Worm (Caenorhabditis elegans): Measurements from ENCODE around the gene F18C5.5.

Gene F18C5.5

DNA sequence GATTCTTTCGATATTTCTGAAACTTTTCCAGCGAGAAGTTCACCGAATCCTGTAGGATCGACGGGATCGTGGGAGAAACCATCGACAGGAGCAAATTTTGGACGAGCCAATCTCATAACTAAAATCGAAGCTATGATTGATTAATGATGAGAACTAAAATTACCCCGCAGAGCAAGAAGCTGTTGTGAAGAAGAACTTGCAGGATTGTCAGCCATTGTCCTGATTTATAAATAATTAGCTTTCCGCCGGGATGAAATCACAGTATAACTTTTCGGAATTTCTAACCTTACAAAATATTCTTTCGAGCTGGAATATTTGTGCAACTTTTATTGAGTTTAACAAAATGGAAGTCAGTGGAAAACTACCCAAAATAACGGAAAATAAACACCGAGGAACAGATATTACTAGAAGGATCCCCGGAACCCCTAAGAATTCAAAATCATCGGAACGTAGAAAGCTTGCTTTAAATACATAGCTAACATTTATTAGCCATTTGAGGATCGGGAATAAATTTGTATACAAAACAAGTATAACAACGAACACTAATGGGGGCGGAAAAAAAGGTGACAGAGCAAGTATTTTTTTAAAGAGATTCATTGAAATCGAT is 20.8 kb upstream of the F18C5.5 start, which contains the start of gene C56C10.7:
C56C10.7 (minus strand) TSS at position 312 of the 607 bp plus-strand sequence.
- no peak for TF ChIP-seq unc-62 (GFP tag; optimal IDR thresholded peaks at IDR 0.05)

DNA sequence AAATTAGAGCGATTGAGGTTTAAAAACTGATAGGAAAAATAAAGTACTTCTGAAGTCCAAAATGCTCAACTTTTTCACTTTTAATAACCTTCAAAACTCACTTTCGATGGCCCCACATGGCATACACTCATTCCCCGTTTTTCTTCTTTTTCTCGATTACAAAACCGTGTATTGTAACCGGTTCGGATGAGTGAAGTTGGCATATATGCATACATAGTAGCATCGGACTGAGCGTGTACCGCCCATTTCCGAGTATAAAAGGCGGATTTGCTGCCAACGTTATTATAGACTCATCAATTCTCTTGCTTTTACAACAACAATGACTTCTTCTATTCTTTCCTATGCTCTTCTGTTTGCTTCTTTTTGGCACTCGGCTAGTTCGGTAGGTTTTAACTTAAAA is 16.2 kb upstream of the F18C5.5 start, which contains the start of gene C56C10.4:
C56C10.4 (plus strand) TSS at position 301 of the 400 bp plus-strand sequence.
- TF ChIP-seq unc-62 (GFP tag; optimal IDR thresholded peaks at IDR 0.05): no peak

DNA sequence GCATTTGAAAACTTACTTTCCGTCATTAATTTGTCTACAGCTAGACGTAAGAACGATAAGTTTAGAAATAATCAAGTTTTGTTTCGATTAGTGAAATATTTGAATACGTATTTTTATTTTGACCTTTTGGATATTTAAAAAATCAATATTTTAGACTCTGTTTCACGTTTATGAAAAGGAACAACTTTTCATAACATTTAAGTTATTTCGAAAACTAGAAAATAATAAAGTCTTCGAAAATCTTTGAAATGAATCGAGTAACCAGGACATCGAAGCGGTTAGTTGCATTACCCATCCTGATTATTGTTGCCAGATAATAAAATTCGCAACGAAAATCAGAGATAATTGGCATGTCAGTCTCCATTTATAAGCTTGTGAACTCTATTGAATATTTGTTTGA is 14.7 kb upstream of the F18C5.5 start, which contains the start of gene C56C10.6:
C56C10.6 (minus strand) TSS at position 101 of the 400 bp plus-strand sequence.
- no peak for TF ChIP-seq unc-62 (GFP tag; optimal IDR thresholded peaks at IDR 0.05)

DNA sequence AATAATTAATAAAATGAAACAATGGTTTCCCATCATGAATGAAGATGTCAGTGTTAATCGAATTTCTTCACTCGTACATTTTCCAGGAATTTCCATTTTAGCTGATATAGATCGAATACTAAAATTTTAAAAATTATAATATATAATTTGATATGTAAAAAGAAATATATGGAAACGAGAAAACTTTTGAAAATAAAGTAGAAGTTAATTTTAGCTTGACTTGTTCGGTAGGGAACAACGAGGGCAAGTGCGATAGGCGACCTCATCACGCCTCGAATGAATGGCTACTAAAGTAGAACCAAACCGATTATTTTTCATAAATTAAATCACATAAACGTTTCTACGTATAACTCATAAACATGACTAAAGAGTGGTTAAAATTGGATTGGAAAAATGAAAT is 11.8 kb upstream of the F18C5.5 start, which contains the start of gene sra-31:
sra-31 (minus strand) TSS at position 101 of the 400 bp plus-strand sequence.
- no peak for TF ChIP-seq unc-62 (GFP tag; optimal IDR thresholded peaks at IDR 0.05)

DNA sequence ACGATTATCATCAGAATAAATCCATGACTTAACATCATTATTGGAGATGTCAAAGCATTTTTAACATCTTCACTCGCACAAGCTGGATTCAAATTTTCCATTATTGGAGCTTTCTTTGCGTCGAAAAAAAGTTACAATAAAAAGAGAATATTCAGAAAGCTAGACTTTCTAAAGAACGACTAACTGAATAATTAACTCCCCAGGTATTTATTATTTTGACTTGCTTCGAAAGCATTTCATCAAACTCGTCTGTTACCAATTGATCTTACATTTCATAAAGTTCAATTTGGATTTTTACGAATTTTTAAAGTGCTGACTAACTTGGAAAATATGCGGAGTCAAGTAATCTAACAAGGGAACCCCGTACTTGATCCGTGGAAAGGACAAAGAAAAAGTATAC is 9.1 kb upstream of the F18C5.5 start, which contains the start of gene sra-29:
sra-29 (minus strand) TSS at position 101 of the 400 bp plus-strand sequence.
- TF ChIP-seq unc-62 (GFP tag; optimal IDR thresholded peaks at IDR 0.05): no peak

DNA sequence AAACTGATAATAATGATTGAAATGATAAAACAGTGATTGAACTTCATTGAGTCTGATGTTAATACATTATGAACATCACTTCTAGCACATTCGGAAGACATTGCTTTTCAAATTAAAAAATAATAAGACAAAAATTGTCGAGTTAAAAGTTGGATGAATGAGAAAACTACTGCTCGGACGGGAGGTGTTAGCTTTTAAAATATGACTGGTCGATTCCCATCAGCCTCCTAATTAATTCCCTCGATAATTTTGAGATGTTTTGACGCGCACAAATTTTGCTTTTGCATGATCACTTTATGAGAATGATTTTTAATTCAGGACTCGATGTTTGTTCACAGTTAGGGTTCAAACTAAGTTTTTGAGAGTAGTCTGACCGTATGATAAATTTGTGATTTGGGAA is 7.1 kb upstream of the F18C5.5 start, which contains the start of gene sra-28:
sra-28 (minus strand) TSS at position 101 of the 400 bp plus-strand sequence.
- no peak for TF ChIP-seq unc-62 (GFP tag; optimal IDR thresholded peaks at IDR 0.05)

DNA sequence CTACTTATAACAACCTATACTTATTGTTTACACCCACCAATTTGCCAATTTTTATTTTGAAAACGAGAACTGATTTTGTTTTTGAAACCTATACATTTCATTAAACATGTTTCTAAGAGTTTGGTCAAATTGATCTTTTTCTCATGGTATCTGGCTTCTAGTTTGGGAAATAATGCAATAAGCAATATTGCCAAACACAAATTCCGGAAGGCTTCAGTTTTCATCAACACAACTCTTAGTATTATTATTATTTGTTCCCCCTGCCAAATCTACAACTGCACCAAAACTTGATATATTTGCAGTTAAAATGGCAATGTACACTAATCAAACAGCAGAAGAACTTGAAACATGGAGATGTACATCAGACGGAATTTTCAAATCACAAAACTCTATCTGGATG is 2.2 kb upstream of the F18C5.5 start, which contains the start of gene sra-27:
sra-27 (plus strand) TSS at position 301 of the 400 bp plus-strand sequence.
- no peak for TF ChIP-seq unc-62 (GFP tag; optimal IDR thresholded peaks at IDR 0.05)

DNA sequence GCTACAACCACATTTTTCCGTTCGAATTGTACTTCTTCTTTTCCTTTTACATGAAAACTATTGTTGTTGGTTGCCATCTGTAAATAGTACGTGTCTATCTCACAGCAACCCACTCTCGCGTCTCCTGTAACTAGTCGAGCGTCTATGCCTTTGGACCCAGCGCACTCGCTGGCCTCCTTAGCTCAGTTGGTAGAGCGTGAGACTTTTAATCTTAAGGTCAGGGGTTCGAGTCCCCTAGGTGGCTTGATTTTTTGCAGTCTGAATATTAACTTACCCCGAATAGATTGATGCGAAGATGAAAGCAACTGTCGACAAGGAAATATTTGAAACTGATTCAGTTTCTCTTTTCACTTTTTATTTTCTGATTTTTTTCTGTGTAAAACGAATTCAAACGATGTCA is 1.5 kb downstream of the F18C5.5 start, which contains the start of gene mpz-3:
mpz-3 (minus strand) TSS at position 320 of the 400 bp plus-strand sequence.
- TF ChIP-seq unc-62 (GFP tag; optimal IDR thresholded peaks at IDR 0.05): no peak

DNA sequence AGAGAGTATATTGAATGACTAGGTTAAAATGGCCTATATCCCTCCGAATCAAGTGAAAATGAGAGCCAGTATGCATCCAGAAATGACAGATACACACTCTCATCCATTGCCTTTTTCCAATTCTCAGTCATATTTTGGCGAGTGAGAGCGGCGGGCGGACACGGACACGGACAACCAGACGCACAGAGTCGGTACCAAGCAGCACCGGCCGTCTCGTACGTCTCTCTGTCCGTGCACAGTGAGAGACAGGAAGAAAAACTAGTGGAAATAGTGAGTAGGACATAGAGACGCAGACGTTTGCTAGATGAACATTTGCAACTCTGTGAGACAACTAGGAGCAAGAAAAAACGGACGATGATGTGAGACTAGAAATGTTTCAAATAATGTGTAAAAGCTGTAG is 3.3 kb downstream of the F18C5.5 start:
- no peak for TF ChIP-seq unc-62 (GFP tag; optimal IDR thresholded peaks at IDR 0.05)

DNA sequence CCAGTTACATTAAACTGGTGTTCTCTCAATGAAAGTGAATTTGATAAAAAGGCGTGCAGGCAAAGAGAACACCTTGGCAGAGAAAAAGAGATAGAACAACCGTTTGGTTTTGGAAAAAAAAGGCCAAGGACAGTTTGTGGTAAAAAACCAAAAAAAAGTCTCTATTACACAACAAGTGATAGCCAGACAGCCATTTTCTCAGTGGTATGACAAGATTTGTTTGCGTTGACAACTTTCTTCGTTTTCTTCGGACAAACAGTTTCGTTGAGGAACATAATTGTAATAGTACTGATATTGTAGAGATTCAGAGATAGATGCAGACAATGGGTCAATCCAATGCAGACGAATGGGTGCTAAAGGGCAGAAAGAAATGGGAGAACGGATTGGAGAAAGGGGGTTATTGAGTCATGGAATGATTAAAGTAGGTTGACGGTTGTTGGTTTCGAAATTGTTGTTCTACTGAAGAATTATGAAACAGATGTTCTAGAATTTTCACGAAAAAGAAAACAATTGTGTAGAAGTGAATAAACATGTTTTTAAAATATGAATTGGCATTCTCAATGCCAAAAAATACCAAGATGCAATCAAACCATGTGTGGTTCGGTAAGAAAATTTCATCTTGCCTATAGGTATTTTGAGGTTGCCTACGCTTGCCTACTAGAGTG is 4.2 kb downstream of the F18C5.5 start:
- TF ChIP-seq unc-62 (GFP tag; optimal IDR thresholded peaks at IDR 0.05): no peak

DNA sequence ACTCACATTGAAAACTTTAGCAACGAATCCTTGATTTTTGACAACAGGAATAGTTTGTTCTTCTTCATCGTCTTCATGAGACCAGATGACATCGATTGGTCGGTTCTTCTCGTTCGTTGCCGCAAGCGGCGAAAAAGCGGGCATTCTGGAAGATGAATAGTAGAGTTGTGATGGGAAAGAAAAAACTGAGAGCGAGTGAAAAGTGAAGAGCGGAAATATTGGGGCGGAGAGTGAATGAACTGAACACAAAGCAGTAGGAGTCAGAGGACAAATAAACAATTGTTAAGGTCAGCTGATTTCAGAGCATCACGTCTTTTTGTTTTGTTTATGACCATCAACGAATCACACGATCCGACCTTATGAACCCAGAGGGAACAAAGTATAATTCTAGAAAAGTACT is 5.2 kb downstream of the F18C5.5 start, which contains the start of gene F18C5.10:
F18C5.10 (minus strand) TSS at position 145 of the 400 bp plus-strand sequence.
- no peak for TF ChIP-seq unc-62 (GFP tag; optimal IDR thresholded peaks at IDR 0.05)

DNA sequence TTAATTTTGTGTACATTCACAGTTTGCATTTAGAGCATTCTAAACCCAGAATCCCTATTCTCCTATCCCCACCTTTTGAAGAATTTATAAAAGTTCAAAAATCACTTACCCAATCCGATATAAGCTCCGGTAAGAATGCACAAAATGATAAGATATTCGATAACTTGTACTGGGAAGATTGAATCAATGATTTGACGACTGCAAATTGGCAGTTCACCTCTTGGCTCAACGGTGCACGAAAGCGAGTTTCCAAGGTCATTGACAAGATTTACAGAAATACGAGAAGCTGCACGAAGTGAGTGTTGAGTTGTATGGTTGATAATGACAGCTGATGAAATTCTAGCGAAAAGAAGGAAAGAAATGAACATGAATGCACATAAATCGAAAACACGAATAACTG is 6.2 kb downstream of the F18C5.5 start:
- no peak for TF ChIP-seq unc-62 (GFP tag; optimal IDR thresholded peaks at IDR 0.05)

DNA sequence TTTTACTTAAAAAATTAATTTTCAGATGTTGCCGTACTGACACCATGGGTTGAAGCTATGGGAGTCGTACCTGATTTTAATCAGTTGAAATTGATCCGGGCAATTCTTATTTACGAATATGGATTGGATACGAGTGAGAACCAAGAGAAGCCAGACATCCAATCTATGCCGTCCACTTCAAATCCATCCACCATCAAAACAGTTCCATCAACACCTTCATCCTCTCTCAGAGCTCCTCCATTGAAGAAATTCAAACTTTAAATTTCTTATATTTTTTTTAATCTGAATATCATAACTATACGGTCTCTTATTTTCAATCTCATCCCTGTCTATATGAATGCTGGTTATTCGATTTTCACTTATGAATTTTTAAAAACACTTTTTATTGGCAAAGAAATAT is 7.6 kb downstream of the F18C5.5 start:
- no peak for TF ChIP-seq unc-62 (GFP tag; optimal IDR thresholded peaks at IDR 0.05)

DNA sequence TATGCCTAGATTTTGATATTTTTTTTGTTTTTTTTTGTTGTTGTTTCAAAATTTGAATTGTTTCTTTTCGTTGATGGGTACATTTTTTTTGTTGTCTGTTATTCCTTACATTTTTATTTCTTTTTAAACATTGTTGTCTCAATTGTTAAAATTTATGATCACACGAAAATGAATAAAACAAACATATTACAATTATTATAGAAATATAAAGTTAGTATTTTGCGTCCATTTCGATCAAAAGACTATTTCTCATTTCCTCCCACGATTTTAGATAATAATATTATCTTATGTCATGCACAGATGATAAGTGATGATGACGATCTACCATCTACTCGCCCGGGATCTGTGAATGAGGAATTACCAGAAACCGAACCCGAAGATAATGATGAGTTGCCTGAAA is 11.9 kb downstream of the F18C5.5 start, which contains the start of gene wrn-1:
wrn-1 (plus strand) TSS at position 301 of the 400 bp plus-strand sequence.
- no peak for TF ChIP-seq unc-62 (GFP tag; optimal IDR thresholded peaks at IDR 0.05)

DNA sequence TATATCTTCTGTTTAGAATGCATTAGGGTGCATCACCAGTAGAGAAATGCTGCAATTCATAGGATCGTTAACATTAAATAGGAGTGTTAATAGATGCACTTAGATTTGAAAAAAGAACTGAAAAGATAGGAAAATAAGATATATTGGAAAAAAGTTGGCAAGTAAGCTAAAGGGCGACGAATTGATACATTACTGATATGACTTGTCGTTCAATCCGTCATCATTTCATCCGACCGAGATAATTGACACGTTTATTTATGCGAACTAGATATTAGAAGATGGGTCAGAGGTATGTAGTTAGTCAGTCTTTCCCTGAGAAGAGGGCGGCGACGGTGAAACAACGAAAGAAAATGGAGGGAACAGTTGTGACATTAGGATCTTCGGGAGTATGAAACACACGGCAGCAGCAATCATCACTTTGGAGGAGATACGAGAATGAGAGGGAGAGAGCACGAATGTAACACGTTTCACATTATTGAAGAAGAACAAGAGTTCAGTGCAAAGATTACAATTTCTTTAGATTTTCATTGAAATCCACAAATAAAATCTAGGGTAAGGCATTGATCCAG is 21.6 kb downstream of the F18C5.5 start, which contains the start of gene lron-15:
lron-15 (minus strand) TSS at position 51 of the 569 bp plus-strand sequence.
- TF ChIP-seq unc-62 (GFP tag; optimal IDR thresholded peaks at IDR 0.05): no peak

DNA sequence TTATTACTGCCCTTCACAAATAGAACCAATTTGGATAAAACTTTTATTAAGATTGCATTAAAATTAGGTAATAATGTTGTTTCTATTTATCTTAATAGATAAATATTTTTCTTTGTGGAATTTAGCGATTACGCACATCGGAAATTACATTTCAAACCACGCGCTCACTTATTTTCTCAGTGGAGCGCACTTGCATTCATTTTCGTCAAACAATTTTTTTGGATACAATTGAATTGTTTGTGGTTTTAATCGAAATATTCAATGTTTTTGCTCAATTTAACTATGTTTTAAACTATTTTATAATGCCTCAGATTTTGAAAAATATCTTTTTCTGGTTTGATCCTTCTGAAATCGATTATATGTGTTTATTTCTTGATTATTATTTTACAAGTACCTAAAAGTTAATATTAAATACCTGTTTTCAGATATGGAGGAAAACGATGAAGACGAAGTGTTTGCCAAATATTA is 30.5 kb downstream of the F18C5.5 start, which contains the start of gene utp-20:
utp-20 (plus strand) TSS at position 418 of the 468 bp plus-strand sequence.
- TF ChIP-seq unc-62 (GFP tag; optimal IDR thresholded peaks at IDR 0.05): no peak

All from whole organism, dauer.